Worm (Caenorhabditis elegans): ENCODE data around the gene srbc-22.

Gene srbc-22

DNA sequence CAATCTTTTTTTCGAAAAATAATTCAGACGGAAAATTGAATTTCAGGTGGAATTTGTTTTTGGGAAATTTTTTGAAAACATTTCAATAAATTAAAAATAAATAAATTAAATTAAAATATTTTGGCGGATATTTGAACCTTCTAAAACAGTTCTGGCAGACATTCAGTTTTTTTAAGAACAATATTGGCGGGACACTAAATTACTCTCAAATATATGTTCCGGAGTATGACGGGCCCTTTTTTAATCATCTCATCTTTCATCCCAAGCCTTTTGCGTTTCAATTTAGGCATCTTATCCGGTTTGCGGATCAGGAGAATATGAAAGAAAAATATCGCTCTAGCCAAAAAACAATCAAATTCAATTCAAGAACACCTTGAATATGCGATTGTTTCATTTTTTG lies 49.9 kb downstream of the srbc-22 start, which contains the start of gene svh-11:
Gene svh-11, plus strand, starts transcription at position 301 of the 400 bp plus-strand sequence.
- TF ChIP-seq Y48G9A.11 (GFP tag; IDR thresholded peaks at IDR 0.05) (no peak), lim-7 (GFP tag; IDR thresholded peaks at IDR 0.05) (no peak), set-16 (GFP tag; IDR thresholded peaks at IDR 0.05) (no peak), zag-1 (tag; optimal IDR thresholded peaks at IDR 0.05) (no peak), spr-3 (GFP tag; optimal IDR thresholded peaks at IDR 0.05) (no peak), ceh-20 (GFP tag; IDR thresholded peaks at IDR 0.05) (no peak), ztf-7 (tag; optimal IDR thresholded peaks at IDR 0.05) (no peak), ztf-11 (tag; optimal IDR thresholded peaks at IDR 0.05) (no peak), nhr-76 (tag; optimal IDR thresholded peaks at IDR 0.05) (no peak), ceh-44 (GFP tag; IDR thresholded peaks at IDR 0.05) (no peak), zfp-2 (tag; optimal IDR thresholded peaks at IDR 0.05) (no peak), tag-97 (GFP tag; IDR thresholded peaks at IDR 0.05) (no peak), zfp-3 (GFP tag; conservative IDR thresholded peaks at IDR 0.05) (no peak), daf-8 (GFP tag; IDR thresholded peaks at IDR 0.05) (no peak)

DNA sequence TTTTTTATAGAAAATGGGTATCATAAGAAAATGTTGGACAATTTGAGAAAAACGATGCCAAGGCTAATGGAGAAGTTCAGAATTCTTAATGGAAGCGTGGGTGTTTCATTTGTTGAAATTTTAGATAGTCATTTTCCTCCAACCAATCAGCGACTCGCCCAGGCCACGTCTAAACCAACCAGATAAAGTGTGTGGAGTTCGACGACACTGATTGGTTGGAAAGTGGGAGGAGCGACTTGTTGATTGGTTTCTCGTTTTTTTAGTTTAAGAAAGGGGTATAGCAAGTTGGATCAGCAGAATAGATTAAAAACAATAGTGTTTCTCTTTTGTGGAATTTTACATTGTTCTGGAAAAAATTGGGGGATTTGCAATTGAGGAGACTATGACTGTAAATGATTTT lies 50.6 kb downstream of the srbc-22 start:
- TF ChIP-seq zfp-2 (tag; optimal IDR thresholded peaks at IDR 0.05) = no peak
- TF ChIP-seq tra-1 (GFP tag; IDR thresholded peaks at IDR 0.05) = no peak
- no peak for TF ChIP-seq Y48G9A.11 (GFP tag; IDR thresholded peaks at IDR 0.05)
- no peak for TF ChIP-seq F10B5.3 (tag; optimal IDR thresholded peaks at IDR 0.05)
- no peak for TF ChIP-seq spr-1 (tag; optimal IDR thresholded peaks at IDR 0.05)
- TF ChIP-seq dve-1 (tag; optimal IDR thresholded peaks at IDR 0.05; ENCODE audit: insufficient read depth) = no peak

Measured in whole organism, L4 larva.